Worm (Caenorhabditis elegans) whole organism, midembryonic: ENCODE measurements around the gene T09A5.14.

ENCODE experiments used
- T22C8.4 ChIP-seq: fragments of 200-800 bp; sonication (Bioruptor generic); IDR thresholded peaks from 2 replicates; pipeline ENCODE4 v1.3.6; 2022; ENCODE audit warnings: missing genetic modification characterization, missing compliant biosample characterization
- cog-1 ChIP-seq: sonication (generic microtip); optimal IDR thresholded peaks from 2 replicates; lab custom pipeline; 2016; ENCODE audit warnings: missing genetic modification characterization, missing compliant biosample characterization
- flt-1 ChIP-seq: fragments of 200-800 bp; sonication (Bioruptor generic); IDR thresholded peaks from 2 replicates; pipeline ENCODE4 v1.3.6; 2022; ENCODE audit warnings: missing genetic modification characterization, missing compliant biosample characterization
- klf-2 ChIP-seq: fragments of 200-800 bp; sonication (Bioruptor generic); conservative IDR thresholded peaks from 2 replicates; pipeline ENCODE4 v1.3.6; 2022; ENCODE audit warnings: missing genetic modification reagents, missing genetic modification characterization, missing compliant biosample characterization
- med-1 ChIP-seq: sonication (generic microtip); optimal IDR thresholded peaks from 2 replicates; lab custom pipeline; 2017; ENCODE audit warnings: missing genetic modification characterization, mild to moderate bottlenecking, missing compliant biosample characterization, antibody characterized with exemption, missing genetic modification reagents; ENCODE audit not compliant: insufficient read depth
- tab-1 ChIP-seq: fragments of 200-800 bp; sonication (Bioruptor generic); IDR thresholded peaks from 2 replicates; pipeline ENCODE4 v1.3.6; 2022; ENCODE audit warnings: missing genetic modification characterization, missing compliant biosample characterization
- ztf-23 ChIP-seq: fragments of 200-800 bp; sonication (Bioruptor generic); IDR thresholded peaks from 2 replicates; pipeline ENCODE4 v1.3.6; 2022; ENCODE audit warnings: missing genetic modification reagents, missing genetic modification characterization, missing compliant biosample characterization
- ztf-29 ChIP-seq: fragments of 200-800 bp; sonication (Bioruptor generic); IDR thresholded peaks from 2 replicates; pipeline ENCODE4 v1.3.6; 2022; ENCODE audit warnings: missing genetic modification reagents, missing genetic modification characterization, missing compliant biosample characterization

ce11 chrII:7816163-7816776 lies 15.9 kb upstream of the T09A5.14 start, which contains the start of gene cki-2:
- TF ChIP-seq T22C8.4 (GFP tag; lab: Robert Waterston, UW) (peak; percentile 37; the same call in 1 of the 2 replicates), ztf-29 (GFP tag; lab: Robert Waterston, UW) (no peak), ztf-23 (GFP tag; lab: Robert Waterston, UW) (no peak), flt-1 (GFP tag; lab: Robert Waterston, UW) (no peak), cog-1 (tag; lab: Kevin White, UChicago) (no peak), klf-2 (GFP tag; lab: Robert Waterston, UW) (no peak), tab-1 (GFP tag; lab: Robert Waterston, UW) (no peak), med-1 (GFP tag; lab: Kevin White, UChicago) (no peak)
